Fruit fly (Drosophila melanogaster) whole organism, embryonic: ENCODE measurements around the gene CG12470.

Experiments
- ATbp ChIP-seq: fragments of 200-800 bp; sonication (Bioruptor generic); optimal IDR thresholded peaks from 2 replicates; lab custom pipeline; 2017; ENCODE audit warnings: missing biosample characterization, mild to moderate bottlenecking, missing genetic modification characterization, missing genetic modification reagents
- Atf6 ChIP-seq: fragments of 200-800 bp; sonication (Bioruptor generic); IDR thresholded peaks from 2 replicates; pipeline ENCODE4 v1.3.6; 2022; ENCODE audit warnings: missing biosample characterization, missing genetic modification characterization
- CG10431 ChIP-seq: fragments of 200-800 bp; sonication (Bioruptor generic); optimal IDR thresholded peaks from 3 replicates; lab custom pipeline; 2018; ENCODE audit warnings: missing biosample characterization, mild to moderate bottlenecking, missing genetic modification characterization
- CG10543 ChIP-seq: fragments of 200-800 bp; sonication (Bioruptor generic); optimal IDR thresholded peaks from 3 replicates; lab custom pipeline; 2017; ENCODE audit warnings: missing biosample characterization, mild to moderate bottlenecking, missing genetic modification characterization, moderate library complexity
- CG11085 ChIP-seq: fragments of 200-800 bp; sonication (Bioruptor generic); IDR thresholded peaks from 2 replicates; pipeline ENCODE4 v1.3.6; 2022; ENCODE audit warnings: missing biosample characterization, missing genetic modification characterization
- CG11695 ChIP-seq: fragments of 200-800 bp; sonication (Bioruptor generic); IDR thresholded peaks from 3 replicates; pipeline ENCODE4 v1.3.6; 2022; ENCODE audit warnings: missing biosample characterization, missing genetic modification characterization
- CG12659 ChIP-seq: fragments of 200-800 bp; sonication (Bioruptor generic); optimal IDR thresholded peaks from 3 replicates; lab custom pipeline; 2017; ENCODE audit warnings: mild to moderate bottlenecking, missing biosample characterization, missing genetic modification reagents, missing genetic modification characterization
- CG12769 ChIP-seq: fragments of 200-800 bp; sonication (Bioruptor generic); optimal IDR thresholded peaks from 2 replicates; lab custom pipeline; 2019; ENCODE audit warnings: missing biosample characterization, mild to moderate bottlenecking, missing genetic modification characterization, moderate library complexity
- CG14710 ChIP-seq: fragments of 200-800 bp; sonication (Bioruptor generic); optimal IDR thresholded peaks from 3 replicates; lab custom pipeline; 2019; ENCODE audit warnings: missing biosample characterization, mild to moderate bottlenecking, missing genetic modification characterization, moderate library complexity
- CG1603 ChIP-seq: fragments of 200-800 bp; sonication (Bioruptor generic); optimal IDR thresholded peaks from 2 replicates; lab custom pipeline; 2019; ENCODE audit warnings: missing biosample characterization, mild to moderate bottlenecking, missing genetic modification characterization, moderate library complexity
- CG17328 ChIP-seq: fragments of 200-800 bp; sonication (Bioruptor generic); IDR thresholded peaks from 2 replicates; pipeline ENCODE4 v1.3.6; 2022; ENCODE audit warnings: missing biosample characterization, missing genetic modification characterization
- CG18599 ChIP-seq: fragments of 200-800 bp; sonication (Bioruptor generic); optimal IDR thresholded peaks from 3 replicates; lab custom pipeline; 2017; ENCODE audit warnings: missing biosample characterization, missing genetic modification characterization, mild to moderate bottlenecking, moderate library complexity, missing genetic modification reagents
- CG2129 ChIP-seq: fragments of 200-800 bp; sonication (Bioruptor generic); IDR thresholded peaks from 2 replicates; pipeline ENCODE4 v1.3.6; 2022; ENCODE audit warnings: missing biosample characterization, missing genetic modification characterization; ENCODE audit not compliant: partially characterized antibody
- CG2712 ChIP-seq: fragments of 200-800 bp; optimal IDR thresholded peaks from 3 replicates; lab custom pipeline; 2019; ENCODE audit warnings: missing biosample characterization, mild to moderate bottlenecking, missing genetic modification characterization, moderate library complexity
- CG2889 ChIP-seq: fragments of 200-800 bp; sonication (Bioruptor generic); IDR thresholded peaks from 3 replicates; pipeline ENCODE4 v1.3.6; 2022; ENCODE audit warnings: missing biosample characterization, missing genetic modification characterization
- CG31224 ChIP-seq: fragments of 200-800 bp; sonication (Bioruptor generic); IDR thresholded peaks from 2 replicates; pipeline ENCODE4 v1.3.6; 2022; ENCODE audit warnings: missing biosample characterization, missing genetic modification characterization
- CG3163 ChIP-seq: fragments of 200-800 bp; sonication (Bioruptor generic); optimal IDR thresholded peaks from 3 replicates; lab custom pipeline; 2016; ENCODE audit warnings: missing biosample characterization, missing genetic modification characterization
- CG4617 ChIP-seq: fragments of 200-800 bp; sonication (Bioruptor generic); optimal IDR thresholded peaks from 3 replicates; lab custom pipeline; 2016; ENCODE audit warnings: missing biosample characterization, missing genetic modification characterization, borderline replicate concordance
- CG6683 ChIP-seq: fragments of 200-800 bp; sonication (Bioruptor generic); optimal IDR thresholded peaks from 2 replicates; lab custom pipeline; 2017; ENCODE audit warnings: missing biosample characterization, mild to moderate bottlenecking, missing genetic modification characterization, missing genetic modification reagents
- CG6791 ChIP-seq: fragments of 200-800 bp; sonication (Bioruptor generic); IDR thresholded peaks from 3 replicates; pipeline ENCODE4 v1.3.6; 2022; ENCODE audit warnings: missing biosample characterization, missing genetic modification characterization; ENCODE audit not compliant: partially characterized antibody
- CG6854 ChIP-seq: fragments of 200-800 bp; sonication (Bioruptor generic); optimal IDR thresholded peaks from 3 replicates; lab custom pipeline; 2017; ENCODE audit warnings: missing biosample characterization, mild to moderate bottlenecking, missing genetic modification characterization
- CG7963 ChIP-seq: fragments of 200-800 bp; sonication (Bioruptor generic); IDR thresholded peaks from 3 replicates; pipeline ENCODE4 v1.3.6; 2022; ENCODE audit warnings: missing biosample characterization, missing genetic modification characterization; ENCODE audit not compliant: partially characterized antibody
- CTCF ChIP-seq: fragments of 200-800 bp; sonication (Bioruptor generic); optimal IDR thresholded peaks from 2 replicates; lab custom pipeline; 2017; ENCODE audit warnings: missing biosample characterization, mild to moderate bottlenecking, missing genetic modification characterization, moderate library complexity
- Doc2 ChIP-seq: fragments of 200-800 bp; sonication (Bioruptor generic); IDR thresholded peaks from 2 replicates; pipeline ENCODE4 v1.3.6; 2022; ENCODE audit warnings: missing biosample characterization, missing genetic modification characterization
- Ets65A ChIP-seq: fragments of 200-800 bp; sonication (Bioruptor generic); peaks from one replicate; lab custom pipeline; 2016; ENCODE audit warnings: missing biosample characterization, missing genetic modification characterization
- HmgD ChIP-seq: fragments of 200-800 bp; sonication (Bioruptor generic); optimal IDR thresholded peaks from 3 replicates; lab custom pipeline; 2016; ENCODE audit warnings: missing biosample characterization, missing genetic modification characterization
- Hmr ChIP-seq: fragments of 200-800 bp; sonication (Bioruptor generic); optimal IDR thresholded peaks from 3 replicates; lab custom pipeline; 2017; ENCODE audit warnings: mild to moderate bottlenecking, missing biosample characterization, missing genetic modification reagents, missing genetic modification characterization
- Lhr ChIP-seq: fragments of 200-800 bp; sonication (Bioruptor generic); optimal IDR thresholded peaks from 3 replicates; lab custom pipeline; 2017; ENCODE audit warnings: mild to moderate bottlenecking, missing biosample characterization, missing genetic modification reagents, missing genetic modification characterization
- Lpt ChIP-seq: fragments of >200 bp; optimal IDR thresholded peaks from 2 replicates; lab custom pipeline; 2018; ENCODE audit warnings: missing biosample characterization, missing genetic modification characterization
- MESR4 ChIP-seq: fragments of 200-800 bp; sonication (Bioruptor generic); optimal IDR thresholded peaks from 2 replicates; lab custom pipeline; 2018; ENCODE audit warnings: missing biosample characterization, mild to moderate bottlenecking, missing genetic modification characterization, moderate library complexity
- MTF-1 ChIP-seq: fragments of 200-800 bp; sonication (Bioruptor generic); optimal IDR thresholded peaks from 2 replicates; lab custom pipeline; 2018; ENCODE audit warnings: missing biosample characterization, mild to moderate bottlenecking, missing genetic modification characterization, borderline replicate concordance
- Med ChIP-seq: fragments of 200-800 bp; sonication (Bioruptor generic); peaks from one replicate; lab custom pipeline; 2016; ENCODE audit warnings: missing biosample characterization, missing genetic modification characterization, mild to moderate bottlenecking, inconsistent platforms, moderate library complexity
- Meics ChIP-seq: fragments of 200-800 bp; sonication (Bioruptor generic); optimal IDR thresholded peaks from 2 replicates; lab custom pipeline; 2017; ENCODE audit warnings: missing biosample characterization, mild to moderate bottlenecking, missing genetic modification characterization
- Mrtf ChIP-seq: fragments of 200-800 bp; sonication (Bioruptor generic); IDR thresholded peaks from 3 replicates; pipeline ENCODE4 v1.3.6; 2022; ENCODE audit warnings: missing biosample characterization, missing genetic modification characterization
- PHDP ChIP-seq: fragments of 200-800 bp; sonication (Bioruptor generic); optimal IDR thresholded peaks from 3 replicates; lab custom pipeline; 2018; ENCODE audit warnings: missing biosample characterization, mild to moderate bottlenecking, missing genetic modification characterization, moderate library complexity
- Ssrp ChIP-seq: fragments of 200-800 bp; sonication (Bioruptor generic); optimal IDR thresholded peaks from 2 replicates; lab custom pipeline; 2018; ENCODE audit warnings: missing biosample characterization, mild to moderate bottlenecking, missing genetic modification characterization, moderate library complexity
- bbx ChIP-seq: fragments of 200-800 bp; sonication (Bioruptor generic); IDR thresholded peaks from 2 replicates; pipeline ENCODE4 v1.3.6; 2022; ENCODE audit warnings: missing biosample characterization, missing genetic modification characterization; ENCODE audit not compliant: partially characterized antibody
- dati ChIP-seq: fragments of 200-800 bp; sonication (Bioruptor generic); IDR thresholded peaks from 2 replicates; pipeline ENCODE4 v1.3.6; 2022; ENCODE audit warnings: missing biosample characterization, missing genetic modification characterization
- dimm ChIP-seq: fragments of 200-800 bp; sonication (Bioruptor generic); IDR thresholded peaks from 2 replicates; pipeline ENCODE4 v1.3.6; 2022; ENCODE audit warnings: missing biosample characterization, missing genetic modification characterization
- dysf ChIP-seq: fragments of 200-800 bp; sonication (Bioruptor generic); IDR thresholded peaks from 3 replicates; pipeline ENCODE4 v1.3.6; 2022; ENCODE audit warnings: missing biosample characterization, missing genetic modification characterization
- emc ChIP-seq: fragments of 200-800 bp; sonication (Bioruptor generic); optimal IDR thresholded peaks from 2 replicates; lab custom pipeline; 2016; ENCODE audit warnings: missing biosample characterization, missing genetic modification characterization
- exex ChIP-seq: fragments of 200-800 bp; sonication (Bioruptor generic); optimal IDR thresholded peaks from 4 replicates; lab custom pipeline; 2018; ENCODE audit warnings: missing biosample characterization, mild to moderate bottlenecking, missing genetic modification characterization, moderate library complexity
- ftz-f1 ChIP-seq: fragments of 200-800 bp; sonication (Bioruptor generic); optimal IDR thresholded peaks from 2 replicates; lab custom pipeline; 2016; ENCODE audit warnings: missing biosample characterization, missing genetic modification characterization
- inv ChIP-seq: fragments of 200-800 bp; sonication (Bioruptor generic); IDR thresholded peaks from 2 replicates; pipeline ENCODE4 v1.3.6; 2022; ENCODE audit warnings: missing biosample characterization, missing genetic modification characterization; ENCODE audit not compliant: partially characterized antibody
- lmd ChIP-seq: fragments of 200-800 bp; sonication (Bioruptor generic); IDR thresholded peaks from 2 replicates; pipeline ENCODE4 v1.3.6; 2022; ENCODE audit warnings: missing biosample characterization, missing genetic modification characterization
- mld ChIP-seq: fragments of 200-800 bp; sonication (Bioruptor generic); IDR thresholded peaks from 3 replicates; pipeline ENCODE4 v1.3.6; 2022; ENCODE audit warnings: missing biosample characterization, missing genetic modification characterization; ENCODE audit not compliant: partially characterized antibody
- sens ChIP-seq: fragments of 200-800 bp; sonication (Bioruptor generic); peaks from one replicate; lab custom pipeline; 2016; ENCODE audit warnings: missing biosample characterization, missing genetic modification characterization
- ssp ChIP-seq: fragments of 200-800 bp; sonication (Bioruptor generic); IDR thresholded peaks from 2 replicates; pipeline ENCODE4 v1.3.6; 2022; ENCODE audit warnings: missing biosample characterization, missing genetic modification characterization
- trem ChIP-seq: fragments of 200-800 bp; optimal IDR thresholded peaks from 3 replicates; lab custom pipeline; 2019; ENCODE audit warnings: missing biosample characterization, mild to moderate bottlenecking, missing genetic modification characterization, moderate library complexity
- usp ChIP-seq: fragments of >200 bp; optimal IDR thresholded peaks from 2 replicates; lab custom pipeline; 2017; ENCODE audit warnings: missing biosample characterization, missing genetic modification characterization
- z ChIP-seq: fragments of 200-800 bp; sonication (Bioruptor generic); IDR thresholded peaks from 3 replicates; pipeline ENCODE4 v1.3.6; 2022; ENCODE audit warnings: missing biosample characterization, missing genetic modification characterization

The CG12470 gene

DNA sequence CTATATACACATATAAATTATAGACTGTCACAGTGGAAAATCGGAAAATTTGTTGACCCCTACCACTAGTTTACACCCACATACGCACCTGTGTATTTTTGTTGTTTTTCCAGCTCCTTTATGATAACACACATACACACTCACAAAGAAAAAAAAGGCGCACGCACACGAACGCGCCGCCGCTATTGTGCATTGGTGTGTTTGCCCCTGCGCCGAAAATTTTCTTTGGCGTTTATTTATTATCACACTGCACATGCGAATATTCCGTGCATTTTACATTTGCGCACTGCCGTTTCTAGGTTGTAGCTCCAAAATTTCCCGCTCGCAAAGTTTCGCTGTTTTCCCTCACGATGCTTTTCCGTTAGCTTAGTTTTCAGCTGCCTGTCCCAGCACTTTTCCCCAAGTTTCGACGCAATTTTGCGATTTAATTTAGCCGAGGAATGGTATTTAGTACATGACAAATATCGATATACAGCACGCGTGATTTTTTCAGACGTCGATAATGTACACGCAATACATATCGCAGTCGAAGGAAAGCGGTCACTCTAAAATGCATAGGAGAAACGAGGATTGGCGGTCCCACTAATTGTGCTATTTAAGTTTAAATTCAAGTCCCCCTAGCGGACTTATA lies 28.3 kb upstream of the CG12470 start, which contains the start of the genes CG3777 and ewg (continued):
- TF ChIP-seq CG10431 (GFP tag; lab: Kevin White, UChicago) (peak; percentile 96), dati (no peak), z (GFP tag; lab: Robert Waterston, UW) (no peak), ftz-f1 (GFP tag; lab: Kevin White, UChicago) (no peak), Doc2 (no peak), MTF-1 (GFP tag; lab: Kevin White, UChicago) (no peak), CG11085 (GFP tag; lab: Robert Waterston, UW) (no peak), CG17328 (GFP tag; lab: Robert Waterston, UW) (no peak), CG12659 (GFP tag; lab: Kevin White, UChicago) (peak; percentile 70), trem (tag; lab: Kevin White, UChicago) (peak; percentile 72), CG1603 (tag; lab: Kevin White, UChicago) (peak; percentile 79), CG18599 (GFP tag; lab: Kevin White, UChicago) (no peak), CG12769 (tag; lab: Kevin White, UChicago) (peak; percentile 42), lmd (GFP tag; lab: Robert Waterston, UW) (no peak), Lpt (GFP tag; lab: Kevin White, UChicago) (no peak), usp (GFP tag; lab: Kevin White, UChicago) (no peak), sens (GFP tag; lab: Kevin White, UChicago) (peak; percentile 86), CG7963 (GFP tag; lab: Robert Waterston, UW) (peak; percentile 95), Meics (GFP tag; lab: Kevin White, UChicago) (peak; percentile 26), CG4617 (GFP tag; lab: Kevin White, UChicago) (peak; percentile 55), HmgD (GFP tag; lab: Kevin White, UChicago) (peak; percentile 53), Med (GFP tag; lab: Kevin White, UChicago) (peak; percentile 85), Mrtf (GFP tag; lab: Robert Waterston, UW) (no peak), CG11695 (GFP tag; lab: Robert Waterston, UW) (no peak), dysf (GFP tag; lab: Robert Waterston, UW) (no peak), CG2889 (GFP tag; lab: Robert Waterston, UW) (no peak), CG6854 (GFP tag; lab: Kevin White, UChicago) (no peak), CG6683 (GFP tag; lab: Kevin White, UChicago) (no peak), Lhr (GFP tag; lab: Kevin White, UChicago) (peak; percentile 46), CG2712 (peak; percentile 30), inv (GFP tag; lab: Robert Waterston, UW) (peak; percentile 97), ATbp (GFP tag; lab: Kevin White, UChicago) (no peak), bbx (peak; percentile 99), ssp (GFP tag; lab: Robert Waterston, UW) (no peak), mld (GFP tag; lab: Robert Waterston, UW) (peak; percentile 98), emc (GFP tag; lab: Kevin White, UChicago) (no peak), PHDP (no peak), CG6791 (peak; percentile 99), Atf6 (GFP tag; lab: Robert Waterston, UW) (no peak), CG31224 (no peak), CG2129 (GFP tag; lab: Robert Waterston, UW) (peak; percentile 85), dimm (GFP tag; lab: Robert Waterston, UW) (no peak), CG14710 (tag; lab: Kevin White, UChicago) (peak; percentile 69), Hmr (peak; percentile 35), exex (peak; percentile 6), CTCF (GFP tag; lab: Kevin White, UChicago) (peak; percentile 70), Ssrp (tag; lab: Kevin White, UChicago) (no peak), CG10543 (no peak), Ets65A (GFP tag; lab: Kevin White, UChicago) (peak; percentile 74), CG3163 (GFP tag; lab: Kevin White, UChicago) (peak; percentile 16), MESR4 (GFP tag; lab: Kevin White, UChicago) (peak; percentile 58)
